Fruit fly (Drosophila melanogaster) whole organism, embryonic: ENCODE measurements around the gene CG12116.

Source experiments
- BEAF-32 ChIP-seq: fragments of 200-800 bp; sonication (Bioruptor generic); optimal IDR thresholded peaks from 3 replicates; lab custom pipeline; 2017; ENCODE audit warnings: missing biosample characterization, missing genetic modification characterization, mild to moderate bottlenecking, moderate library complexity, missing genetic modification reagents
- Bdp1 ChIP-seq: fragments of 200-800 bp; sonication (Bioruptor generic); optimal IDR thresholded peaks from 3 replicates; lab custom pipeline; 2016; ENCODE audit warnings: missing biosample characterization, missing genetic modification characterization
- CG12659 ChIP-seq: fragments of 200-800 bp; sonication (Bioruptor generic); optimal IDR thresholded peaks from 3 replicates; lab custom pipeline; 2017; ENCODE audit warnings: mild to moderate bottlenecking, missing biosample characterization, missing genetic modification reagents, missing genetic modification characterization
- CG14710 ChIP-seq: fragments of 200-800 bp; sonication (Bioruptor generic); optimal IDR thresholded peaks from 3 replicates; lab custom pipeline; 2019; ENCODE audit warnings: missing biosample characterization, mild to moderate bottlenecking, missing genetic modification characterization, moderate library complexity
- CG1603 ChIP-seq: fragments of 200-800 bp; sonication (Bioruptor generic); optimal IDR thresholded peaks from 2 replicates; lab custom pipeline; 2019; ENCODE audit warnings: missing biosample characterization, mild to moderate bottlenecking, missing genetic modification characterization, moderate library complexity
- CG34376 ChIP-seq: fragments of 200-800 bp; sonication (Bioruptor generic); optimal IDR thresholded peaks from 2 replicates; lab custom pipeline; 2018; ENCODE audit warnings: missing biosample characterization, mild to moderate bottlenecking, missing genetic modification characterization
- CG8924 ChIP-seq: fragments of 200-800 bp; optimal IDR thresholded peaks from 3 replicates; lab custom pipeline; 2019; ENCODE audit warnings: missing biosample characterization, mild to moderate bottlenecking, missing genetic modification characterization, moderate library complexity
- CG9797 ChIP-seq: fragments of 200-800 bp; sonication (Bioruptor generic); optimal IDR thresholded peaks from 3 replicates; lab custom pipeline; 2018; ENCODE audit warnings: missing biosample characterization, mild to moderate bottlenecking, missing genetic modification characterization
- D ChIP-seq, 2 experiments: fragments of 200-800 bp in 1 of 2; fragments of >200 bp in 1 of 2; sonication (Bioruptor generic) in 1 of 2; optimal IDR thresholded peaks; 2 replicates in 1 of 2; 3 replicates in 1 of 2; lab custom pipeline; 2017; ENCODE audit warnings: mild to moderate bottlenecking in 1 of 2, missing biosample characterization in 1 of 2, missing genetic modification characterization in 1 of 2, missing genetic modification reagents in 1 of 2
- Dll ChIP-seq: fragments of 200-800 bp; sonication (Bioruptor generic); IDR thresholded peaks from 4 replicates; pipeline ENCODE4 v1.3.6; 2022; ENCODE audit warnings: missing biosample characterization, missing genetic modification characterization; ENCODE audit not compliant: partially characterized antibody
- Dp ChIP-seq: fragments of 200-800 bp; sonication (Bioruptor generic); optimal IDR thresholded peaks from 2 replicates; lab custom pipeline; 2018; ENCODE audit warnings: missing biosample characterization, mild to moderate bottlenecking, missing genetic modification characterization, moderate library complexity
- Dref ChIP-seq: fragments of 200-800 bp; sonication (Bioruptor generic); IDR thresholded peaks from 2 replicates; pipeline ENCODE4 v1.3.6; 2022; ENCODE audit warnings: missing biosample characterization, missing genetic modification characterization
- E2f1 ChIP-seq: fragments of 200-800 bp; sonication (Bioruptor generic); IDR thresholded peaks from 2 replicates; pipeline ENCODE4 v1.3.6; 2022; ENCODE audit warnings: missing biosample characterization, missing genetic modification characterization
- E2f2 ChIP-seq: fragments of 200-800 bp; sonication (Bioruptor generic); IDR thresholded peaks from 2 replicates; pipeline ENCODE4 v1.3.6; 2022; ENCODE audit warnings: missing biosample characterization, missing genetic modification characterization
- Hmx ChIP-seq: fragments of 200-800 bp; sonication (Bioruptor generic); optimal IDR thresholded peaks from 2 replicates; lab custom pipeline; 2016; ENCODE audit warnings: missing biosample characterization, missing genetic modification characterization
- MBD-R2 ChIP-seq: fragments of 200-800 bp; sonication (Bioruptor generic); IDR thresholded peaks from 2 replicates; pipeline ENCODE4 v1.3.6; 2022; ENCODE audit warnings: missing biosample characterization, missing genetic modification characterization
- MESR4 ChIP-seq: fragments of 200-800 bp; sonication (Bioruptor generic); optimal IDR thresholded peaks from 2 replicates; lab custom pipeline; 2018; ENCODE audit warnings: missing biosample characterization, mild to moderate bottlenecking, missing genetic modification characterization, moderate library complexity
- Med ChIP-seq: fragments of 200-800 bp; sonication (Bioruptor generic); peaks from one replicate; lab custom pipeline; 2016; ENCODE audit warnings: missing biosample characterization, missing genetic modification characterization, mild to moderate bottlenecking, inconsistent platforms, moderate library complexity
- Myb ChIP-seq: fragments of 200-800 bp; sonication (Bioruptor generic); optimal IDR thresholded peaks from 2 replicates; lab custom pipeline; 2016; ENCODE audit warnings: missing biosample characterization, missing genetic modification characterization
- Sox102F ChIP-seq: fragments of 200-800 bp; sonication (Bioruptor generic); optimal IDR thresholded peaks from 2 replicates; lab custom pipeline; 2018; ENCODE audit warnings: missing biosample characterization, mild to moderate bottlenecking, missing genetic modification characterization, moderate library complexity
- Sry-δ ChIP-seq: fragments of 200-800 bp; sonication (Bioruptor generic); optimal IDR thresholded peaks from 2 replicates; lab custom pipeline; 2016; ENCODE audit warnings: missing biosample characterization, missing genetic modification characterization
- Stat92E ChIP-seq, 3 experiments: fragments of >200 bp in 2 of 3; fragments of 200-800 bp in 1 of 3; sonication (Bioruptor generic) in 1 of 3; optimal IDR thresholded peaks; 2 replicates each; lab custom pipeline; 2017 to 2019; ENCODE audit warnings: missing biosample characterization in 3 of 3, missing genetic modification characterization in 3 of 3, mild to moderate bottlenecking in 1 of 3, moderate library complexity in 1 of 3
- chinmo ChIP-seq: fragments of 200-800 bp; sonication (Bioruptor generic); IDR thresholded peaks from 4 replicates; pipeline ENCODE4 v1.3.6; 2022; ENCODE audit warnings: missing biosample characterization, missing genetic modification characterization; ENCODE audit not compliant: partially characterized antibody
- ftz-f1 ChIP-seq: fragments of 200-800 bp; sonication (Bioruptor generic); optimal IDR thresholded peaks from 2 replicates; lab custom pipeline; 2016; ENCODE audit warnings: missing biosample characterization, missing genetic modification characterization
- gfzf ChIP-seq: fragments of 200-800 bp; sonication (Bioruptor generic); optimal IDR thresholded peaks from 2 replicates; lab custom pipeline; 2016; ENCODE audit warnings: missing biosample characterization, mild to moderate bottlenecking, missing genetic modification characterization, moderate library complexity
- gsb ChIP-seq: fragments of 200-800 bp; sonication (Bioruptor generic); IDR thresholded peaks from 2 replicates; pipeline ENCODE4 v1.3.6; 2022; ENCODE audit warnings: missing biosample characterization, missing genetic modification characterization
- hkb ChIP-seq, 2 experiments: fragments of 200-800 bp in 1 of 2; fragments of >200 bp in 1 of 2; sonication (Bioruptor generic) in 1 of 2; IDR thresholded peaks in 1 of 2; optimal IDR thresholded peaks in 1 of 2; 2 replicates each; pipeline versions ENCODE4 v1.3.6 to Lab custom; 2017 to 2022; ENCODE audit warnings: missing biosample characterization in 1 of 2, missing genetic modification characterization in 1 of 2
- lbe ChIP-seq: fragments of 200-800 bp; sonication (Bioruptor generic); optimal IDR thresholded peaks from 2 replicates; lab custom pipeline; 2016; ENCODE audit warnings: missing biosample characterization, mild to moderate bottlenecking, missing genetic modification characterization
- phol ChIP-seq: fragments of 200-800 bp; sonication (Bioruptor generic); optimal IDR thresholded peaks from 3 replicates; lab custom pipeline; 2018; ENCODE audit warnings: missing biosample characterization, mild to moderate bottlenecking, missing genetic modification characterization, moderate library complexity
- pnt ChIP-seq: fragments of 200-800 bp; sonication (Bioruptor generic); optimal IDR thresholded peaks from 3 replicates; lab custom pipeline; 2016; ENCODE audit warnings: missing biosample characterization, missing genetic modification characterization
- pzg ChIP-seq: fragments of 200-800 bp; sonication (Bioruptor generic); optimal IDR thresholded peaks from 3 replicates; lab custom pipeline; 2018; ENCODE audit warnings: missing biosample characterization, mild to moderate bottlenecking, missing genetic modification characterization, moderate library complexity
- row ChIP-seq: fragments of 200-800 bp; sonication (Bioruptor generic); IDR thresholded peaks from 3 replicates; pipeline ENCODE4 v1.3.6; 2022; ENCODE audit warnings: missing biosample characterization, missing genetic modification characterization
- sens ChIP-seq: fragments of 200-800 bp; sonication (Bioruptor generic); peaks from one replicate; lab custom pipeline; 2016; ENCODE audit warnings: missing biosample characterization, missing genetic modification characterization
- stwl ChIP-seq: fragments of 200-800 bp; sonication (Bioruptor generic); optimal IDR thresholded peaks from 3 replicates; lab custom pipeline; 2018; ENCODE audit warnings: missing biosample characterization, mild to moderate bottlenecking, missing genetic modification characterization, moderate library complexity

Gene CG12116

dm6 chrX:8442912-8443311, 25.9 kb downstream of the CG12116 start:
- TF ChIP-seq BEAF-32 (GFP tag; lab: Kevin White, UChicago) (peak; percentile 8), D (optimal IDR thresholded peaks at IDR 0.05; lab: Kevin White, UChicago) (no peak), D (GFP tag; optimal IDR thresholded peaks at IDR 0.05; lab: Kevin White, UChicago) (no peak), Bdp1 (no peak), Dref (GFP tag; lab: Robert Waterston, UW) (peak; percentile 39; the same call in 1 of the 2 replicates), chinmo (GFP tag; lab: Robert Waterston, UW) (no peak), CG12659 (GFP tag; lab: Kevin White, UChicago) (no peak), E2f2 (GFP tag; lab: Robert Waterston, UW) (peak; percentile 86), E2f1 (GFP tag; lab: Robert Waterston, UW) (no peak), Dp (peak; percentile 70), phol (tag; lab: Kevin White, UChicago) (peak; percentile 14), Dll (GFP tag; lab: Robert Waterston, UW) (0 out of 4 replicates have a peak, but pooled peaks have one; percentile 37)

dm6 chrX:8442161-8442560, 26.7 kb downstream of the CG12116 start, which contains the start of gene CG12123:
CG12123 (minus strand) TSS chrX:8442348.
- TF ChIP-seq Myb (GFP tag; lab: Kevin White, UChicago): peak; percentile 25
- TF ChIP-seq E2f2 (GFP tag; lab: Robert Waterston, UW): peak; percentile 85
- TF ChIP-seq CG1603 (tag; lab: Kevin White, UChicago): peak; percentile 7
- peak; percentile 24 for TF ChIP-seq Med (GFP tag; lab: Kevin White, UChicago)
- peak; percentile 65 for TF ChIP-seq Dref (GFP tag; lab: Robert Waterston, UW)
- TF ChIP-seq E2f1 (GFP tag; lab: Robert Waterston, UW): 0 out of 2 replicates have a peak, but pooled peaks have one; percentile 16
- no peak for TF ChIP-seq pnt
- TF ChIP-seq Hmx (GFP tag; lab: Kevin White, UChicago): no peak
- TF ChIP-seq MBD-R2 (GFP tag; lab: Robert Waterston, UW): peak; percentile 61
- TF ChIP-seq gsb (GFP tag; lab: Robert Waterston, UW): no peak
- peak; percentile 82 for TF ChIP-seq Dp
- TF ChIP-seq gfzf (GFP tag; lab: Kevin White, UChicago): peak; percentile 76
- TF ChIP-seq pzg (GFP tag; lab: Kevin White, UChicago): peak; percentile 72
- peak; percentile 5 for TF ChIP-seq stwl (tag; lab: Kevin White, UChicago)
- TF ChIP-seq hkb (optimal IDR thresholded peaks at IDR 0.05; lab: Kevin White, UChicago): peak; percentile 21
- no peak for TF ChIP-seq hkb (GFP tag; IDR thresholded peaks at IDR 0.05; lab: Robert Waterston, UW)
- TF ChIP-seq lbe (GFP tag; lab: Kevin White, UChicago): peak; percentile 27
- TF ChIP-seq Sox102F: no peak
- TF ChIP-seq CG9797: peak; percentile 25
- TF ChIP-seq Sry-δ (GFP tag; lab: Kevin White, UChicago): peak; percentile 7
- TF ChIP-seq ftz-f1 (GFP tag; lab: Kevin White, UChicago): no peak
- 0 out of 3 replicates have a peak, but pooled peaks have one; percentile 19 for TF ChIP-seq row
- peak; percentile 55 for TF ChIP-seq CG8924 (tag; lab: Kevin White, UChicago)
- peak; percentile 7 for TF ChIP-seq MESR4
- peak in 1 of 3 experiments; percentile 3 for TF ChIP-seq Stat92E (GFP tag; optimal IDR thresholded peaks at IDR 0.05; lab: Kevin White, UChicago)
- TF ChIP-seq CG14710 (tag; lab: Kevin White, UChicago): peak; percentile 95
- TF ChIP-seq CG34376 (GFP tag; lab: Kevin White, UChicago): no peak
- TF ChIP-seq sens (GFP tag; lab: Kevin White, UChicago): peak; percentile 21
